Worm (Caenorhabditis elegans): ENCODE data around the gene F19B10.10.

DNA sequence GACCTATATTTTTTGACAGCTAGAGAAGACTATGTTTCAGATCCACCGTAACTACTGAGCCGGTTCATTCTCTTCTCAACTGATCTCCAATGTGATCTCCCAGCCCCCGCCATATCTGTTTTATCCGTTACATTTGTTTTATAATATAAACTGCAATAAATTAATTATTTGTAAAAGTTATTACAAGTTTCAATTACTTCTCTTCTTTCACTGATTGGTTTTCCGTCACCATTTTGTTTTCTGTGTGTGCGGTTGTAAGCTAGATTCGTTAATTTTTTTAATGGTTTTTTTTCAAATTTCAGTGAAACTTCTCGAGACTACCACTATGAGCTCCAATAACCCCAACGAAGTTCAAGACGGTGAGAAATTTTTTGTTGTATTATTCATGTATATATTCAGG is 50.4 kb downstream of the F19B10.10 start, which contains the start of gene M151.2:
- TF ChIP-seq daf-8 (GFP tag; IDR thresholded peaks at IDR 0.05), result no peak
- TF ChIP-seq nhr-6 (tag; optimal IDR thresholded peaks at IDR 0.05), result no peak
- TF ChIP-seq nhr-28 (tag; optimal IDR thresholded peaks at IDR 0.05), result no peak
- TF ChIP-seq mxl-3 (GFP tag; optimal IDR thresholded peaks at IDR 0.05), result no peak
- no peak for TF ChIP-seq spr-1 (tag; optimal IDR thresholded peaks at IDR 0.05)
- no peak for TF ChIP-seq aly-2 (tag; optimal IDR thresholded peaks at IDR 0.05)
- no peak for TF ChIP-seq daf-12 (tag; optimal IDR thresholded peaks at IDR 0.05)
